Worm (Caenorhabditis elegans) whole organism, late embryonic: ENCODE measurements around the gene Y54F10BM.23.
"Not testable (repeated sequence)": the region's sequence is repeated elsewhere in the genome, so short reads cannot be mapped to it uniquely, and the experiment has no call there.

Source experiments
- C08G9.2 ChIP-seq: sonication (generic microtip); optimal IDR thresholded peaks from 2 replicates; lab custom pipeline; 2016; ENCODE audit warnings: mild to moderate bottlenecking, missing genetic modification characterization, moderate library complexity, missing compliant biosample characterization
- F13H6.1 ChIP-seq: sonication (generic microtip); optimal IDR thresholded peaks from 2 replicates; lab custom pipeline; 2016; ENCODE audit warnings: missing genetic modification characterization, missing compliant biosample characterization
- K02D7.2 ChIP-seq: sonication (generic microtip); optimal IDR thresholded peaks from 2 replicates; lab custom pipeline; 2017; ENCODE audit warnings: mild to moderate bottlenecking, missing genetic modification characterization, missing compliant biosample characterization
- K09A11.1 ChIP-seq: sonication (generic microtip); optimal IDR thresholded peaks from 2 replicates; lab custom pipeline; 2017; ENCODE audit warnings: antibody characterized with exemption, mild to moderate bottlenecking, missing genetic modification characterization, missing compliant biosample characterization; ENCODE audit not compliant: insufficient read depth
- T23F11.4 ChIP-seq: fragments of 200-800 bp; sonication (Bioruptor generic); optimal IDR thresholded peaks from 2 replicates; lab custom pipeline; 2018; ENCODE audit warnings: mild to moderate bottlenecking, missing genetic modification characterization, missing compliant biosample characterization
- ahr-1 ChIP-seq: sonication (generic microtip); optimal IDR thresholded peaks from 2 replicates; lab custom pipeline; 2016; ENCODE audit warnings: missing genetic modification characterization, missing compliant biosample characterization
- ceh-14 ChIP-seq: sonication (generic microtip); optimal IDR thresholded peaks from 2 replicates; lab custom pipeline; 2016; ENCODE audit warnings: missing genotype, missing genetic modification characterization, missing compliant biosample characterization
- ceh-18 ChIP-seq: sonication (generic microtip); optimal IDR thresholded peaks from 2 replicates; lab custom pipeline; 2016; ENCODE audit warnings: missing genetic modification characterization, missing compliant biosample characterization
- ceh-2 ChIP-seq: sonication (generic microtip); optimal IDR thresholded peaks from 2 replicates; lab custom pipeline; 2016; ENCODE audit warnings: missing genotype, missing genetic modification characterization, missing compliant biosample characterization
- ceh-24 ChIP-seq: sonication (generic microtip); optimal IDR thresholded peaks from 2 replicates; lab custom pipeline; 2016; ENCODE audit warnings: mild to moderate bottlenecking, missing genetic modification characterization, missing compliant biosample characterization
- ceh-34 ChIP-seq: sonication (generic microtip); optimal IDR thresholded peaks from 2 replicates; lab custom pipeline; 2016; ENCODE audit warnings: mild to moderate bottlenecking, missing genetic modification characterization, missing compliant biosample characterization
- ceh-45 ChIP-seq: fragments of 200-800 bp; sonication (Bioruptor generic); IDR thresholded peaks from 2 replicates; pipeline ENCODE4 v1.3.6; 2022; ENCODE audit warnings: missing genetic modification reagents, missing genetic modification characterization, missing compliant biosample characterization
- ceh-6 ChIP-seq: fragments of 200-800 bp; sonication (Bioruptor generic); optimal IDR thresholded peaks from 2 replicates; lab custom pipeline; 2018; ENCODE audit warnings: mild to moderate bottlenecking, missing genetic modification characterization, missing compliant biosample characterization
- dmd-4 ChIP-seq: sonication (generic microtip); optimal IDR thresholded peaks from 2 replicates; lab custom pipeline; 2016; ENCODE audit warnings: borderline replicate concordance, missing genetic modification characterization, missing compliant biosample characterization
- dve-1 ChIP-seq: sonication (generic microtip); optimal IDR thresholded peaks from 2 replicates; lab custom pipeline; 2017; ENCODE audit warnings: antibody characterized with exemption, mild to moderate bottlenecking, missing genetic modification characterization, missing compliant biosample characterization
- elt-2 ChIP-seq: sonication (generic microtip); optimal IDR thresholded peaks from 2 replicates; lab custom pipeline; 2016; ENCODE audit warnings: missing genetic modification reagents, missing genetic modification characterization, missing compliant biosample characterization
- ets-4 ChIP-seq: sonication (generic microtip); optimal IDR thresholded peaks from 2 replicates; lab custom pipeline; 2016; ENCODE audit warnings: missing genetic modification characterization, missing compliant biosample characterization
- eyg-1 ChIP-seq: sonication (generic microtip); optimal IDR thresholded peaks from 2 replicates; lab custom pipeline; 2016; ENCODE audit warnings: missing genotype, missing genetic modification characterization, missing compliant biosample characterization
- fkh-6 ChIP-seq: sonication (generic microtip); optimal IDR thresholded peaks from 2 replicates; lab custom pipeline; 2016; ENCODE audit warnings: missing genetic modification characterization, missing compliant biosample characterization
- lin-11 ChIP-seq: fragments of 200-800 bp; sonication (Bioruptor generic); optimal IDR thresholded peaks from 2 replicates; lab custom pipeline; 2018; ENCODE audit warnings: mild to moderate bottlenecking, missing genetic modification characterization, missing compliant biosample characterization
- mec-3 ChIP-seq: sonication (generic microtip); optimal IDR thresholded peaks from 2 replicates; lab custom pipeline; 2016; ENCODE audit warnings: borderline replicate concordance, missing genetic modification characterization, missing compliant biosample characterization
- nhr-232 ChIP-seq: sonication (generic microtip); optimal IDR thresholded peaks from 2 replicates; lab custom pipeline; 2016; ENCODE audit warnings: missing genetic modification characterization, missing compliant biosample characterization
- pag-3 ChIP-seq: sonication (generic microtip); optimal IDR thresholded peaks from 2 replicates; lab custom pipeline; 2016; ENCODE audit warnings: missing compliant biosample characterization, missing genetic modification characterization, borderline replicate concordance
- pha-4 ChIP-seq: fragments of 150-350 bp; optimal IDR thresholded peaks from 2 replicates; lab custom pipeline; 2018; ENCODE audit warnings: missing biosample characterization, missing genetic modification reagents, missing genetic modification characterization
- pros-1 ChIP-seq: fragments of 150-350 bp; optimal IDR thresholded peaks from 2 replicates; lab custom pipeline; 2014; ENCODE audit warnings: missing biosample characterization, missing genetic modification reagents, missing genetic modification characterization
- ref-2 ChIP-seq: sonication (generic microtip); optimal IDR thresholded peaks from 2 replicates; lab custom pipeline; 2016; ENCODE audit warnings: missing genetic modification characterization, missing compliant biosample characterization
- sdc-2 ChIP-seq: sonication (generic microtip); optimal IDR thresholded peaks from 2 replicates; lab custom pipeline; 2016; ENCODE audit warnings: missing genotype, missing genetic modification characterization, missing compliant biosample characterization
- sox-4 ChIP-seq: sonication (generic microtip); optimal IDR thresholded peaks from 2 replicates; lab custom pipeline; 2017; ENCODE audit warnings: mild to moderate bottlenecking, missing genetic modification characterization, inconsistent platforms, missing compliant biosample characterization
- syd-9 ChIP-seq: sonication (generic microtip); optimal IDR thresholded peaks from 2 replicates; lab custom pipeline; 2016; ENCODE audit warnings: mild to moderate bottlenecking, missing genetic modification characterization, moderate library complexity, missing compliant biosample characterization
- tbx-2 ChIP-seq: sonication (generic microtip); optimal IDR thresholded peaks from 2 replicates; lab custom pipeline; 2016; ENCODE audit warnings: missing genetic modification characterization, missing compliant biosample characterization
- unc-3 ChIP-seq, 2 experiments: fragments of 200-800 bp in 1 of 2; sonication (Bioruptor generic) in 1 of 2; sonication (generic microtip) in 1 of 2; conservative IDR thresholded peaks in 1 of 2; optimal IDR thresholded peaks in 1 of 2; 2 replicates each; pipeline versions ENCODE4 v1.3.6 to Lab custom; 2016 to 2022; ENCODE audit warnings: missing compliant biosample characterization in 2 of 2, missing genetic modification characterization in 2 of 2, missing genetic modification reagents in 1 of 2
- unc-86 ChIP-seq: sonication (generic microtip); optimal IDR thresholded peaks from 2 replicates; lab custom pipeline; 2016; ENCODE audit warnings: missing genetic modification characterization, missing compliant biosample characterization
- zip-5 ChIP-seq: sonication (generic microtip); optimal IDR thresholded peaks from 2 replicates; lab custom pipeline; 2016; ENCODE audit warnings: missing genetic modification characterization, missing compliant biosample characterization

The Y54F10BM.23 gene

DNA sequence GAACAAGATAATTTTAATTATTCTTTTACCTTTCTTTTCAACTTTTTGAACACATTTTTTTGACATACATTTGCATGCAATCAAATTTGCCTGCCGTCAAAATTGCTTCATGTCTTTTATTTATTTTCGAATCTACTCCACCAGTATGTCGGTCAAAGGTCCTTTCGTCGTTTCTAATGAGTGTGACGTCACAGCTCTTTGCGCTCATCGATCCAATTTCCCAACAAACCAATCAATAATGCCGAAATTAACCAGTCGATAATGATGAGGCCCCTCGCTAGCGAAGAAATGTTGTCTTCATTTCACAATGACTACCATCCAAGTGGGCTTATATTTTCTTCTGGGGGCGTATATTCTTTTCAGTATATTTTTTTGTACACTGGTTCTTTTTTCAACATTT is 16.4 kb downstream of the Y54F10BM.23 start, which contains the start of gene Y54F10BM.6:
Gene Y54F10BM.6 (plus strand): TSS at position 301 of the 400 bp plus-strand sequence.
- no peak for TF ChIP-seq ahr-1 (tag; lab: Kevin White, UChicago)
- TF ChIP-seq ceh-6 (GFP tag; lab: Kevin White, UChicago): no peak
- TF ChIP-seq elt-2 (tag; lab: Kevin White, UChicago): no peak
- TF ChIP-seq pha-4 (tag; lab: Kevin White, UChicago): no peak
- TF ChIP-seq ceh-24 (tag; lab: Kevin White, UChicago): no peak
- no peak for TF ChIP-seq T23F11.4 (GFP tag; lab: Kevin White, UChicago)
- TF ChIP-seq mec-3 (tag; lab: Kevin White, UChicago): no peak
- no peak for TF ChIP-seq nhr-232 (tag; lab: Kevin White, UChicago)
- no peak for TF ChIP-seq ceh-34
- no peak for TF ChIP-seq ets-4 (tag; lab: Kevin White, UChicago)
- TF ChIP-seq fkh-6 (tag; lab: Kevin White, UChicago): no peak
- TF ChIP-seq K02D7.2 (tag; lab: Kevin White, UChicago): no peak
- TF ChIP-seq dve-1 (tag; lab: Kevin White, UChicago): no peak

DNA sequence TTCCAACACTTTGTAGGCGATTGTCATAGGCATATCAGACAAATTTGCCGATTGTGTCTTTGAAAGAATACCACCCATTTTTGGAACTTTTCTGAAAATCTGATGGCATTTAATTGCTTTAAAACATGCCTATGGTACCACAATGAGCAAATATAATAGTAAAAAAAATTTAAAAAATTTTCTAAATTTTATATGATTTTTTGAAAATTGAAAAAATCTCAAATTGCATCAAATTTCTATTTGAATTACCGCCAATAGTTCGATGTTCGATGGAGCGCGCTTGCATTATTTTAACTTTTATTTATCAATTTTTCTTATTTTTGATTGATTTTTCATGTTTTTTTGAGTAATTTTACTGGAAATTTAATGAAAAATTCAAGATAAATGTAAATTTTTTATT is 18.0 kb downstream of the Y54F10BM.23 start, which contains the start of gene fbxa-42:
Gene fbxa-42 (minus strand): TSS at position 101 of the 400 bp plus-strand sequence.
- TF ChIP-seq unc-86 (tag; lab: Kevin White, UChicago); ref-2; syd-9 (tag; lab: Kevin White, UChicago): not testable (repeated sequence)

DNA sequence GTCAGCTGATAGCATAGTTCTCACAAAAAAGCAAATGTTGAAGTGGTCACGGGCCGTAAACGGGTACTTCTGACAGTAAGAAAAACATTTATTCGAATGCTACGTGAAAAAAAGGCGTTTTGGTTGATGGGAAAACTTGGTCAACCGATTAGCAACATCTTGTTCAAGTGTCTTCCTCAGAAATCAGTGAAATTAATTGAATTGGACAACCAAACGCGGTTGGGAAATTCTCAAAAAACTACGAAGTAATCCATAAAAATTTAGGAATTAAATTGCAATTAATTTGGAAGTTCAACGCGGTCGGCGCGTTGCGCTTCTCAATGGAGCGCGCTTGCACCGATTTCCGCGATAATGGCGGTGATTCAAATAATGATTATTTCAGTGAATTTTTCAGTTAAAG is 20.0 kb downstream of the Y54F10BM.23 start:
- TF ChIP-seq ceh-6 (GFP tag; lab: Kevin White, UChicago) (no peak), ceh-24 (tag; lab: Kevin White, UChicago) (no peak), sox-4 (tag; lab: Kevin White, UChicago) (no peak), lin-11 (tag; lab: Kevin White, UChicago) (no peak), sdc-2 (tag; lab: Kevin White, UChicago) (no peak), nhr-232 (tag; lab: Kevin White, UChicago) (no peak), pag-3 (tag; lab: Kevin White, UChicago) (no peak), pros-1 (no peak), ceh-14 (no peak), zip-5 (tag; lab: Kevin White, UChicago) (no peak), dmd-4 (tag; lab: Kevin White, UChicago) (no peak)

DNA sequence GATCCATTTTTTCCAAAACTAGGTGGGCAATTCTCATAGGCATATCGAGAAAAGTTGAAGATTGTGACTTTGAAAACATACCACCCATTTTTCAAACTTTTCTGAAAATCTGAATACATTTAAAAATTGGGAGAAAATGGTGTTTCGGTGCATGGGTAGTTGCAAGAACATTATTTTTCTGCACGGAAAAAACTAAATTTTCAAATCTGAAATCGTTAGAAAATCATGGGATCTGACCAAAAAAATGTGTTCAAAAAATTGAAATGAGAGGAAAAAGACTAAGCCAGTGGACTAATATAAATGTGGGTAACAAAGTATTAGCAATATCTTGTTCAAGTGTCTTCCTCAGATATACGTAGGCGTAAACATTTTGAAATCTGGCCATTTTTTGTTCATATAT is 20.5 kb downstream of the Y54F10BM.23 start, which contains the start of gene fbxa-43:
Gene fbxa-43 (minus strand): TSS at position 101 of the 400 bp plus-strand sequence.
- no peak for TF ChIP-seq ceh-45
- no peak for TF ChIP-seq ceh-18 (tag; lab: Kevin White, UChicago)
- TF ChIP-seq ceh-2: no peak
- no peak for TF ChIP-seq syd-9 (tag; lab: Kevin White, UChicago)
- TF ChIP-seq dve-1 (tag; lab: Kevin White, UChicago): no peak
- no peak for TF ChIP-seq T23F11.4 (GFP tag; lab: Kevin White, UChicago)
- TF ChIP-seq pha-4 (tag; lab: Kevin White, UChicago): no peak
- no peak for TF ChIP-seq F13H6.1 (tag; lab: Kevin White, UChicago)
- TF ChIP-seq unc-3 (GFP tag; conservative IDR thresholded peaks at IDR 0.05; lab: Robert Waterston, UW): no peak
- TF ChIP-seq unc-3 (tag; optimal IDR thresholded peaks at IDR 0.05; lab: Kevin White, UChicago): no peak
- TF ChIP-seq C08G9.2 (tag; lab: Kevin White, UChicago): no peak
- no peak for TF ChIP-seq tbx-2 (tag; lab: Kevin White, UChicago)
- no peak for TF ChIP-seq eyg-1 (tag; lab: Kevin White, UChicago)

DNA sequence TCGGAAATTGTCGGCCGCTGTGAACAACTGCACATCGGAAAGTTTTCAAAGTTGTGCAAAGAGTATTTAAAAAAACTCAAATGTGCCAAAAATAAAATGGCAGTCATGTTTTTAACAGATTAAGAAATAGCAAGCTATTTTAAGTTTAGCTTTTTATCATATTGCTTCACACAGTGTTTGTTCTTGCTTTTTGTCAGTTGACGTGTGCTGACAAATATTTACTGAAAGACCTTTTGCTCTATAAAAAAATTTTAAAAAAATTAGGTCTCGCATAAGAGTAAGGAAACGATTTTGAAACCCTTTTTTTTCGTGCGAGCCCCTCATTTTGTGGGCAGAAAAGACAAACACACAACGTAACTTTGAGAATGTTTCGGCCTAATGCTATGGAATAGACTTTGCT is 23.8 kb downstream of the Y54F10BM.23 start, which contains the start of gene fbxa-71:
Gene fbxa-71 (plus strand): TSS at position 301 of the 400 bp plus-strand sequence.
- no peak for TF ChIP-seq K09A11.1 (tag; lab: Kevin White, UChicago)
